Worm (Caenorhabditis elegans) whole organism, L2 larva: Measurements from ENCODE around the gene mam-6.

Source experiments
- C34F6.9 ChIP-seq: fragments of 150-350 bp; optimal IDR thresholded peaks from 2 replicates; lab custom pipeline; 2014; ENCODE audit warnings: missing biosample characterization, missing genetic modification characterization
- F13H6.1 ChIP-seq: sonication (generic microtip); optimal IDR thresholded peaks from 2 replicates; lab custom pipeline; 2016; ENCODE audit warnings: missing genetic modification characterization, missing compliant biosample characterization
- R02D3.7 ChIP-seq: fragments of 150-350 bp; optimal IDR thresholded peaks from 2 replicates; lab custom pipeline; 2014; ENCODE audit warnings: missing biosample characterization, missing genetic modification characterization
- ZK546.5 ChIP-seq: sonication (generic microtip); optimal IDR thresholded peaks from 2 replicates; lab custom pipeline; 2017; ENCODE audit warnings: missing biosample characterization, missing genetic modification characterization
- aly-2 ChIP-seq: fragments of 150-350 bp; optimal IDR thresholded peaks from 2 replicates; lab custom pipeline; 2014; ENCODE audit warnings: missing biosample characterization, missing genetic modification characterization
- ama-1 ChIP-seq: fragments of 150-350 bp; optimal IDR thresholded peaks from 2 replicates; lab custom pipeline; 2018; ENCODE audit warnings: inconsistent platforms
- blmp-1 ChIP-seq: sonication (generic microtip); optimal IDR thresholded peaks from 2 replicates; lab custom pipeline; 2017; ENCODE audit warnings: missing genetic modification characterization, mild to moderate bottlenecking, missing compliant biosample characterization, antibody characterized with exemption, moderate library complexity; ENCODE audit not compliant: insufficient read depth
- ceh-82 ChIP-seq: fragments of 150-350 bp; optimal IDR thresholded peaks from 2 replicates; lab custom pipeline; 2014; ENCODE audit warnings: missing biosample characterization, missing genetic modification characterization
- crh-2 ChIP-seq: sonication (generic microtip); optimal IDR thresholded peaks from 2 replicates; lab custom pipeline; 2017; ENCODE audit warnings: missing biosample characterization, missing genetic modification characterization
- dmd-4 ChIP-seq: sonication (generic microtip); optimal IDR thresholded peaks from 2 replicates; lab custom pipeline; 2017; ENCODE audit warnings: missing biosample characterization, missing genetic modification characterization
- egl-27 ChIP-seq: sonication (generic microtip); optimal IDR thresholded peaks from 3 replicates; lab custom pipeline; 2017; ENCODE audit warnings: missing biosample characterization, missing genetic modification reagents, missing genetic modification characterization
- elt-1 ChIP-seq: fragments of 150-350 bp; optimal IDR thresholded peaks from 2 replicates; lab custom pipeline; 2014; ENCODE audit warnings: missing biosample characterization, missing genetic modification characterization
- elt-3 ChIP-seq: sonication (generic microtip); optimal IDR thresholded peaks from 2 replicates; lab custom pipeline; 2017; ENCODE audit warnings: missing biosample characterization, missing genetic modification characterization
- fos-1 ChIP-seq: fragments of 150-350 bp; optimal IDR thresholded peaks from 2 replicates; lab custom pipeline; 2014; ENCODE audit warnings: missing biosample characterization, missing genetic modification characterization
- gmeb-1 ChIP-seq: fragments of 150-350 bp; optimal IDR thresholded peaks from 2 replicates; lab custom pipeline; 2014; ENCODE audit warnings: missing biosample characterization, missing genetic modification characterization
- lin-13 ChIP-seq: fragments of 150-350 bp; optimal IDR thresholded peaks from 2 replicates; lab custom pipeline; 2014; ENCODE audit warnings: missing biosample characterization, missing genetic modification reagents, missing genetic modification characterization
- lin-39 ChIP-seq: fragments of 150-350 bp; optimal IDR thresholded peaks from 2 replicates; lab custom pipeline; 2014; ENCODE audit warnings: missing biosample characterization, missing genetic modification reagents, missing genetic modification characterization
- mab-5 ChIP-seq: fragments of 150-350 bp; optimal IDR thresholded peaks from 2 replicates; lab custom pipeline; 2014; ENCODE audit warnings: missing biosample characterization, missing genetic modification characterization
- mbf-1 ChIP-seq: sonication (generic microtip); optimal IDR thresholded peaks from 2 replicates; lab custom pipeline; 2017; ENCODE audit warnings: missing biosample characterization, missing genetic modification characterization
- mdl-1 ChIP-seq, 2 experiments: fragments of 150-350 bp in 1 of 2; sonication (generic microtip) in 1 of 2; optimal IDR thresholded peaks; 2 replicates each; lab custom pipeline; 2017; ENCODE audit warnings: missing biosample characterization in 2 of 2, missing genetic modification characterization in 2 of 2
- nhr-10 ChIP-seq: sonication (generic microtip); optimal IDR thresholded peaks from 2 replicates; lab custom pipeline; 2017; ENCODE audit warnings: missing biosample characterization, missing genetic modification characterization
- nhr-11 ChIP-seq: fragments of 150-350 bp; optimal IDR thresholded peaks from 2 replicates; lab custom pipeline; 2014; ENCODE audit warnings: missing biosample characterization, missing genetic modification characterization
- nhr-129 ChIP-seq: fragments of 150-350 bp; optimal IDR thresholded peaks from 2 replicates; lab custom pipeline; 2014; ENCODE audit warnings: missing biosample characterization, missing genetic modification characterization
- nhr-23 ChIP-seq: fragments of 150-350 bp; optimal IDR thresholded peaks from 2 replicates; lab custom pipeline; 2014; ENCODE audit warnings: missing biosample characterization, missing genetic modification reagents, missing genetic modification characterization
- nhr-237 ChIP-seq: fragments of 150-350 bp; optimal IDR thresholded peaks from 2 replicates; lab custom pipeline; 2014; ENCODE audit warnings: missing biosample characterization, missing genetic modification characterization
- nhr-25 ChIP-seq: fragments of 150-350 bp; sonication (generic microtip); optimal IDR thresholded peaks from 3 replicates; lab custom pipeline; 2014; ENCODE audit warnings: missing biosample characterization, missing genetic modification characterization
- nhr-77 ChIP-seq: fragments of 150-350 bp; optimal IDR thresholded peaks from 2 replicates; lab custom pipeline; 2014; ENCODE audit warnings: missing biosample characterization, missing genetic modification characterization
- peb-1 ChIP-seq: fragments of 150-350 bp; optimal IDR thresholded peaks from 2 replicates; lab custom pipeline; 2014; ENCODE audit warnings: missing biosample characterization, missing genetic modification characterization
- sem-4 ChIP-seq: fragments of 150-350 bp; optimal IDR thresholded peaks from 2 replicates; lab custom pipeline; 2014; ENCODE audit warnings: missing biosample characterization, missing genetic modification reagents, missing genetic modification characterization
- sma-9 ChIP-seq, 2 experiments: fragments of 150-350 bp in 1 of 2; sonication (generic microtip) in 1 of 2; optimal IDR thresholded peaks; 2 replicates each; lab custom pipeline; 2014 to 2016; ENCODE audit warnings: missing genetic modification characterization in 2 of 2, mild to moderate bottlenecking in 1 of 2, missing biosample characterization in 1 of 2, missing compliant biosample characterization in 1 of 2, missing genetic modification reagents in 1 of 2, moderate library complexity in 1 of 2
- snpc-4 ChIP-seq: fragments of 150-350 bp; optimal IDR thresholded peaks from 2 replicates; lab custom pipeline; 2014; ENCODE audit warnings: missing biosample characterization, missing genetic modification characterization
- unc-39 ChIP-seq: fragments of 150-350 bp; optimal IDR thresholded peaks from 2 replicates; lab custom pipeline; 2014; ENCODE audit warnings: missing biosample characterization, missing genetic modification characterization
- unc-55 ChIP-seq: fragments of 150-350 bp; sonication (generic microtip); optimal IDR thresholded peaks from 3 replicates; lab custom pipeline; 2014; ENCODE audit warnings: missing biosample characterization, missing genetic modification reagents, missing genetic modification characterization
- unc-62 ChIP-seq: fragments of 150-350 bp; optimal IDR thresholded peaks from 2 replicates; lab custom pipeline; 2014; ENCODE audit warnings: missing biosample characterization, missing genetic modification reagents, missing genetic modification characterization
- zag-1 ChIP-seq: fragments of 150-350 bp; optimal IDR thresholded peaks from 2 replicates; lab custom pipeline; 2014; ENCODE audit warnings: missing biosample characterization, missing genetic modification characterization
- ztf-1 ChIP-seq: fragments of 200-800 bp; sonication (Bioruptor generic); conservative IDR thresholded peaks from 2 replicates; pipeline ENCODE4 v1.3.6; 2022; ENCODE audit warnings: missing genetic modification characterization, missing compliant biosample characterization
- ztf-11 ChIP-seq: sonication (generic microtip); optimal IDR thresholded peaks from 2 replicates; lab custom pipeline; 2017; ENCODE audit warnings: missing biosample characterization, missing genetic modification characterization

The mam-6 gene

DNA sequence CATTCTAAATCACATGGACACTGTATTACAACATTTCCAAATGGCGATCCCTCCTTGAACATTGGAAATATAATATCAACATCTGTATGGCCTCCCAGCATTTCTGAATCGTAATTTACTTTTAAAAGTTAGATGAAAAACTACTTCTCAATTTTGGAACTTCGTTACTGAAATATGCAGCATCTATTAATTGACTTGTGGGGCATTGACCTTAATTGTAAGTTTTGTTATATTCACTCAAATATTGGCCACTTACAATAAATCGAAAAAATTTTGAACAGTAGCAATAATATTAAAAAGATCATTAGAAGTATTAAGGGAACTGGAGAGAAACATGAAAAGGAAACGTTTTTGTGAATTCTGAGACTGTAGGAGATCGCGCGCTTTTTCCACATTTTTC, at the start of gene mam-6:
mam-6 (minus strand) TSS at position 101 of the 400 bp plus-strand sequence.
- no peak for TF ChIP-seq nhr-129
- no peak for TF ChIP-seq gmeb-1 (tag; lab: Kevin White, UChicago)
- no peak for TF ChIP-seq nhr-10
- no peak for TF ChIP-seq mdl-1 (tag; optimal IDR thresholded peaks at IDR 0.05; lab: Kevin White, UChicago)
- TF ChIP-seq zag-1 (tag; lab: Kevin White, UChicago): no peak
- no peak for TF ChIP-seq snpc-4
- TF ChIP-seq elt-1 (tag; lab: Kevin White, UChicago): no peak
- no peak for TF ChIP-seq unc-39
- no peak for TF ChIP-seq sma-9 (GFP tag; optimal IDR thresholded peaks at IDR 0.05; lab: Kevin White, UChicago)
- TF ChIP-seq sma-9 (tag; optimal IDR thresholded peaks at IDR 0.05; lab: Kevin White, UChicago): no peak
- TF ChIP-seq mab-5 (tag; lab: Kevin White, UChicago): no peak
- no peak for TF ChIP-seq unc-62 (GFP tag; lab: Kevin White, UChicago)
- no peak for TF ChIP-seq nhr-237 (tag; lab: Kevin White, UChicago)

DNA sequence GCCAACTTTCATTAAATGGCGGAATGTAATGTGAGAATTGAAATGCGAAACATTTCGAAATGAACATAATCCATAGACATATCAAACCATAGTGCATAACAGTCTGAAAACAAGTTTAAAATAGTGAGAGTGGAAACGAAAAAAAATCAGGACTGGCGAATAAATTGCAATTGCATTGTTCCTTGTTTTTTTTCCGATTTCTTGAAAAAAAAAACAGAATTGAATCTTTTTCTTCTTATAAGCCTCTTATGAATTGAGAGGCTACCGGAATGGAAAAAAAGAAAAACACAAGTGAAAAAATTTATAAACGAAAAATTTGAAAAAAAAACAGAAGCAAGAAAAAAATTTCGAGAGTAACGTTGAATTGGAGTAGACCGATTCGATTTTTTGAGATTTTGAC, 47.4 kb upstream of the mam-6 start, which contains the start of gene R07D5.2:
R07D5.2 (minus strand) TSS at position 101 of the 400 bp plus-strand sequence.
- no peak for TF ChIP-seq lin-13 (GFP tag; lab: Kevin White, UChicago)
- no peak for TF ChIP-seq nhr-11 (tag; lab: Kevin White, UChicago)
- TF ChIP-seq crh-2 (tag; lab: Kevin White, UChicago): no peak
- TF ChIP-seq nhr-237 (tag; lab: Kevin White, UChicago): no peak
- TF ChIP-seq blmp-1 (tag; lab: Kevin White, UChicago): no peak
- no peak for TF ChIP-seq mab-5 (tag; lab: Kevin White, UChicago)
- no peak for TF ChIP-seq ztf-11 (tag; lab: Kevin White, UChicago)
- no peak for TF ChIP-seq aly-2 (tag; lab: Kevin White, UChicago)
- no peak for TF ChIP-seq unc-39
- no peak for TF ChIP-seq ZK546.5 (tag; lab: Kevin White, UChicago)
- no peak for TF ChIP-seq fos-1 (tag; lab: Kevin White, UChicago)
- no peak for TF ChIP-seq egl-27 (tag; lab: Kevin White, UChicago)
- TF ChIP-seq zag-1 (tag; lab: Kevin White, UChicago): no peak
- TF ChIP-seq unc-55 (GFP tag; lab: Kevin White, UChicago): no peak
- TF ChIP-seq nhr-23 (tag; lab: Kevin White, UChicago): no peak
- no peak for TF ChIP-seq F13H6.1 (tag; lab: Kevin White, UChicago)
- TF ChIP-seq sma-9 (GFP tag; optimal IDR thresholded peaks at IDR 0.05; lab: Kevin White, UChicago): no peak
- no peak for TF ChIP-seq sma-9 (tag; optimal IDR thresholded peaks at IDR 0.05; lab: Kevin White, UChicago)

DNA sequence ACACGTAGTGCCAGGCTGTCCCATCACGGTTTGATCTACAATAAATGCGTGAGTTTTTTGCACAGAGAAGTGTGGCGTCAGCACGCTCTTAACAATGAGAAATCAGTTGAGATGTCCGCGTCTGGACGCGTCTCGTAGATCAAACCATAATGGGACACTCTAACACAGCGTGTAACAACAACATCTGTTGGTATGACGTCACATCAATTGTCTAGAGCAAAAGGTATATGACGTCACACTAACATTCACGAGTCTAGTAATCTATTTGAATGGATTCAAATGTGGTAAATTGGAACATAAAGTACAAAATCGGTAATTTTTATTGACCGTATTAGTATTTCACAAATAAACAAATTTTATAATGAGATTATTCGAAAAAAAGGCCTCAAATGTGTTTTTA, 46.6 kb upstream of the mam-6 start:
- TF ChIP-seq mab-5 (tag; lab: Kevin White, UChicago): no peak
- TF ChIP-seq gmeb-1 (tag; lab: Kevin White, UChicago): no peak
- TF ChIP-seq elt-3: no peak

- no peak for TF ChIP-seq ama-1 (lab: Kevin White, UChicago)
- no peak for TF ChIP-seq ztf-1 (GFP tag; lab: Robert Waterston, UW)
- TF ChIP-seq blmp-1 (tag; lab: Kevin White, UChicago): no peak
- TF ChIP-seq, all 48 proteins: peak for 0
These were observed 43.0 kb upstream of the mam-6 start for ce11 chrX:15112172-15112571.

ce11 chrX:15107747-15108252, 38.7 kb upstream of the mam-6 start, which contains the start of gene mlt-9:
mlt-9 (minus strand) TSS chrX:15107797.
- TF ChIP-seq ceh-82 (no peak), nhr-77 (no peak), C34F6.9 (tag; lab: Kevin White, UChicago) (no peak), unc-55 (GFP tag; lab: Kevin White, UChicago) (no peak), ztf-1 (GFP tag; lab: Robert Waterston, UW) (no peak), nhr-25 (no peak), R02D3.7 (no peak), peb-1 (tag; lab: Kevin White, UChicago) (no peak), mbf-1 (tag; lab: Kevin White, UChicago) (no peak), elt-3 (no peak), mab-5 (tag; lab: Kevin White, UChicago) (no peak), lin-39 (tag; lab: Kevin White, UChicago) (no peak), dmd-4 (tag; lab: Kevin White, UChicago) (no peak), egl-27 (tag; lab: Kevin White, UChicago) (no peak), nhr-10 (no peak), sem-4 (tag; lab: Kevin White, UChicago) (no peak), nhr-129 (no peak), elt-1 (tag; lab: Kevin White, UChicago) (no peak)
